Fruit fly (Drosophila melanogaster) whole organism, embryonic: ENCODE data around the gene CG10862.

Source experiments
- Ada2b ChIP-seq: fragments of 200-800 bp; sonication (Bioruptor generic); IDR thresholded peaks from 2 replicates; pipeline ENCODE4 v1.3.6; 2022; ENCODE audit warnings: missing biosample characterization, missing genetic modification characterization
- CG11456 ChIP-seq: fragments of 200-800 bp; sonication (Bioruptor generic); IDR thresholded peaks from 3 replicates; pipeline ENCODE4 v1.3.6; 2022; ENCODE audit warnings: missing biosample characterization, missing genetic modification characterization
- CG11696 ChIP-seq: fragments of 200-800 bp; sonication (Bioruptor generic); IDR thresholded peaks from 2 replicates; pipeline ENCODE4 v1.3.6; 2022; ENCODE audit warnings: missing biosample characterization, missing genetic modification characterization
- CG12155 ChIP-seq: fragments of 200-800 bp; sonication (Bioruptor generic); optimal IDR thresholded peaks from 3 replicates; lab custom pipeline; 2016; ENCODE audit warnings: missing biosample characterization, missing genetic modification characterization
- CG12219 ChIP-seq: fragments of 200-800 bp; sonication (Bioruptor generic); optimal IDR thresholded peaks from 3 replicates; lab custom pipeline; 2018; ENCODE audit warnings: missing biosample characterization, mild to moderate bottlenecking, missing genetic modification characterization
- CG12744 ChIP-seq: fragments of 200-800 bp; sonication (Bioruptor generic); optimal IDR thresholded peaks from 2 replicates; lab custom pipeline; 2016; ENCODE audit warnings: missing biosample characterization, missing genetic modification characterization
- CG15514 ChIP-seq: fragments of 200-800 bp; sonication (Bioruptor generic); optimal IDR thresholded peaks from 3 replicates; lab custom pipeline; 2017; ENCODE audit warnings: missing biosample characterization, missing genetic modification characterization, mild to moderate bottlenecking, moderate library complexity, missing genetic modification reagents
- CG3726 ChIP-seq: fragments of 200-800 bp; sonication (Bioruptor generic); IDR thresholded peaks from 3 replicates; pipeline ENCODE4, ENCODE4 v1.3.6; 2022; ENCODE audit warnings: missing biosample characterization, missing genetic modification characterization
- CG42726 ChIP-seq: fragments of 200-800 bp; sonication (Bioruptor generic); IDR thresholded peaks from 2 replicates; pipeline ENCODE4 v1.3.6; 2022; ENCODE audit warnings: missing biosample characterization, missing genetic modification characterization; ENCODE audit not compliant: partially characterized antibody
- CG6254 ChIP-seq: fragments of 200-800 bp; sonication (Bioruptor generic); optimal IDR thresholded peaks from 3 replicates; lab custom pipeline; 2017; ENCODE audit warnings: mild to moderate bottlenecking, missing biosample characterization, missing genetic modification reagents, missing genetic modification characterization
- CG6272 ChIP-seq: fragments of 200-800 bp; sonication (Bioruptor generic); IDR thresholded peaks from 2 replicates; pipeline ENCODE4 v1.3.6; 2022; ENCODE audit warnings: missing biosample characterization, missing genetic modification characterization
- CG8924 ChIP-seq: fragments of 200-800 bp; optimal IDR thresholded peaks from 3 replicates; lab custom pipeline; 2019; ENCODE audit warnings: missing biosample characterization, mild to moderate bottlenecking, missing genetic modification characterization, moderate library complexity
- CG9797 ChIP-seq: fragments of 200-800 bp; sonication (Bioruptor generic); optimal IDR thresholded peaks from 3 replicates; lab custom pipeline; 2018; ENCODE audit warnings: missing biosample characterization, mild to moderate bottlenecking, missing genetic modification characterization
- CTCF ChIP-seq: fragments of 200-800 bp; sonication (Bioruptor generic); optimal IDR thresholded peaks from 2 replicates; lab custom pipeline; 2017; ENCODE audit warnings: missing biosample characterization, mild to moderate bottlenecking, missing genetic modification characterization, moderate library complexity
- Chrac-16 ChIP-seq: fragments of 200-800 bp; sonication (Bioruptor generic); optimal IDR thresholded peaks from 3 replicates; lab custom pipeline; 2016; ENCODE audit warnings: missing biosample characterization, missing genetic modification characterization
- Dbx ChIP-seq: fragments of 200-800 bp; sonication (Bioruptor generic); IDR thresholded peaks from 3 replicates; pipeline ENCODE4 v1.3.6; 2022; ENCODE audit warnings: missing biosample characterization, missing genetic modification characterization
- HLH3B ChIP-seq: fragments of 200-800 bp; sonication (Bioruptor generic); IDR thresholded peaks from 2 replicates; pipeline ENCODE4 v1.3.6; 2022; ENCODE audit warnings: missing biosample characterization, missing genetic modification characterization
- Hmr ChIP-seq: fragments of 200-800 bp; sonication (Bioruptor generic); optimal IDR thresholded peaks from 3 replicates; lab custom pipeline; 2017; ENCODE audit warnings: mild to moderate bottlenecking, missing biosample characterization, missing genetic modification reagents, missing genetic modification characterization
- Hr3 ChIP-seq: fragments of 200-800 bp; sonication (Bioruptor generic); optimal IDR thresholded peaks from 3 replicates; lab custom pipeline; 2016; ENCODE audit warnings: missing biosample characterization, missing genetic modification characterization
- Med ChIP-seq: fragments of 200-800 bp; sonication (Bioruptor generic); peaks from one replicate; lab custom pipeline; 2016; ENCODE audit warnings: missing biosample characterization, missing genetic modification characterization, mild to moderate bottlenecking, inconsistent platforms, moderate library complexity
- Nf-YB ChIP-seq: fragments of 200-800 bp; sonication (Bioruptor generic); optimal IDR thresholded peaks from 3 replicates; lab custom pipeline; 2019; ENCODE audit warnings: missing biosample characterization, mild to moderate bottlenecking, missing genetic modification characterization, moderate library complexity
- Rx ChIP-seq: fragments of 200-800 bp; sonication (Bioruptor generic); IDR thresholded peaks from 2 replicates; pipeline ENCODE4 v1.3.6; 2022; ENCODE audit warnings: missing biosample characterization, missing genetic modification characterization
- Sin3A ChIP-seq: fragments of >200 bp; optimal IDR thresholded peaks from 2 replicates; lab custom pipeline; 2018
- Taf1 ChIP-seq: fragments of 200-800 bp; sonication (Bioruptor generic); IDR thresholded peaks from 2 replicates; pipeline ENCODE4 v1.3.6; 2022; ENCODE audit warnings: missing biosample characterization, missing genetic modification characterization
- Usf ChIP-seq: fragments of 200-800 bp; sonication (Bioruptor generic); optimal IDR thresholded peaks from 2 replicates; lab custom pipeline; 2017; ENCODE audit warnings: missing genotype, missing biosample characterization, missing genetic modification characterization
- Vsx1 ChIP-seq: fragments of 200-800 bp; sonication (Bioruptor generic); optimal IDR thresholded peaks from 2 replicates; lab custom pipeline; 2017; ENCODE audit warnings: missing biosample characterization, mild to moderate bottlenecking, missing genetic modification characterization, missing genetic modification reagents
- YL-1 ChIP-seq: fragments of 200-800 bp; sonication (Bioruptor generic); optimal IDR thresholded peaks from 3 replicates; lab custom pipeline; 2017; ENCODE audit warnings: missing biosample characterization, mild to moderate bottlenecking, missing genetic modification characterization
- eyg ChIP-seq: fragments of 200-800 bp; sonication (Bioruptor generic); optimal IDR thresholded peaks from 3 replicates; lab custom pipeline; 2016; ENCODE audit warnings: missing biosample characterization, missing genetic modification characterization
- fd64A ChIP-seq: fragments of 200-800 bp; sonication (Bioruptor generic); optimal IDR thresholded peaks from 3 replicates; lab custom pipeline; 2018; ENCODE audit warnings: missing biosample characterization, mild to moderate bottlenecking, missing genetic modification characterization
- gce ChIP-seq: fragments of 200-800 bp; sonication (Bioruptor generic); IDR thresholded peaks from 3 replicates; pipeline ENCODE4 v1.3.6; 2022; ENCODE audit warnings: missing biosample characterization, missing genetic modification characterization
- grau ChIP-seq: fragments of 200-800 bp; optimal IDR thresholded peaks from 3 replicates; lab custom pipeline; 2019; ENCODE audit warnings: missing biosample characterization, mild to moderate bottlenecking, missing genetic modification characterization, moderate library complexity
- inv ChIP-seq: fragments of 200-800 bp; sonication (Bioruptor generic); IDR thresholded peaks from 2 replicates; pipeline ENCODE4 v1.3.6; 2022; ENCODE audit warnings: missing biosample characterization, missing genetic modification characterization; ENCODE audit not compliant: partially characterized antibody
- lilli ChIP-seq: fragments of 200-800 bp; sonication (Bioruptor generic); optimal IDR thresholded peaks from 3 replicates; lab custom pipeline; 2016; ENCODE audit warnings: missing biosample characterization, missing genetic modification characterization
- otp ChIP-seq: fragments of 200-800 bp; sonication (Bioruptor generic); IDR thresholded peaks from 3 replicates; pipeline ENCODE4, ENCODE4 v1.3.6; 2022; ENCODE audit warnings: missing biosample characterization, missing genetic modification characterization
- row ChIP-seq: fragments of 200-800 bp; sonication (Bioruptor generic); IDR thresholded peaks from 3 replicates; pipeline ENCODE4 v1.3.6; 2022; ENCODE audit warnings: missing biosample characterization, missing genetic modification characterization
- scrt ChIP-seq: fragments of 200-800 bp; sonication (Bioruptor generic); optimal IDR thresholded peaks from 2 replicates; lab custom pipeline; 2018; ENCODE audit warnings: missing biosample characterization, mild to moderate bottlenecking, missing genetic modification characterization, moderate library complexity
- unpg ChIP-seq: fragments of 200-800 bp; sonication (Bioruptor generic); optimal IDR thresholded peaks from 3 replicates; lab custom pipeline; 2018; ENCODE audit warnings: missing biosample characterization, mild to moderate bottlenecking, missing genetic modification characterization, moderate library complexity
- vnd ChIP-seq: fragments of 200-800 bp; sonication (Bioruptor generic); IDR thresholded peaks from 3 replicates; pipeline ENCODE4 v1.3.6; 2022; ENCODE audit warnings: missing biosample characterization, missing genetic modification characterization; ENCODE audit not compliant: partially characterized antibody
- yki ChIP-seq: fragments of >200 bp; optimal IDR thresholded peaks from 3 replicates; lab custom pipeline; 2018
- zfh2 ChIP-seq: fragments of 200-800 bp; sonication (Bioruptor generic); optimal IDR thresholded peaks from 2 replicates; lab custom pipeline; 2016; ENCODE audit warnings: missing biosample characterization, missing genetic modification characterization

CG10862 gene

dm6 chr3L:3611892-3612291 is 42.7 kb downstream of the CG10862 start, which contains the start of gene CG10359 (continued):
- TF ChIP-seq YL-1 (GFP tag; lab: Kevin White, UChicago): no peak
- TF ChIP-seq yki (lab: Kevin White, UChicago): no peak
- TF ChIP-seq eyg: no peak
- 0 out of 3 replicates have a peak, but pooled peaks have one; percentile 11 for TF ChIP-seq otp
- TF ChIP-seq Ada2b: no peak
- 0 out of 2 replicates have a peak, but pooled peaks have one; percentile 15 for TF ChIP-seq CG42726 (GFP tag; lab: Robert Waterston, UW)
- no peak for TF ChIP-seq inv (GFP tag; lab: Robert Waterston, UW)
- peak; percentile 5 for TF ChIP-seq CG15514 (GFP tag; lab: Kevin White, UChicago)
- no peak for TF ChIP-seq unpg (GFP tag; lab: Kevin White, UChicago)
- no peak for TF ChIP-seq CG6272 (GFP tag; lab: Robert Waterston, UW)
- no peak for TF ChIP-seq CG8924
- no peak for TF ChIP-seq Hmr (GFP tag; lab: Kevin White, UChicago)
- no peak for TF ChIP-seq Chrac-16
- TF ChIP-seq zfh2: no peak
- no peak for TF ChIP-seq CG12155 (GFP tag; lab: Kevin White, UChicago)
- TF ChIP-seq Rx (GFP tag; lab: Robert Waterston, UW): no peak
- no peak for TF ChIP-seq Sin3A (lab: Kevin White, UChicago)

dm6 chr3L:3606986-3607385 is 47.6 kb downstream of the CG10862 start:
- TF ChIP-seq fd64A (GFP tag; lab: Kevin White, UChicago): no peak
- no peak for TF ChIP-seq CG3726 (GFP tag; lab: Robert Waterston, UW)
- TF ChIP-seq row (GFP tag; lab: Robert Waterston, UW): peak; percentile 29; the same call in 1 of the 3 replicates
- no peak for TF ChIP-seq vnd (GFP tag; lab: Robert Waterston, UW)
- TF ChIP-seq Nf-YB (GFP tag; lab: Kevin White, UChicago): no peak
- no peak for TF ChIP-seq CG11696 (GFP tag; lab: Robert Waterston, UW)
- no peak for TF ChIP-seq Dbx (GFP tag; lab: Robert Waterston, UW)
- TF ChIP-seq gce (GFP tag; lab: Robert Waterston, UW): no peak
- TF ChIP-seq CTCF (GFP tag; lab: Kevin White, UChicago): no peak
- peak; percentile 43 for TF ChIP-seq grau
- TF ChIP-seq Hr3: no peak
- no peak for TF ChIP-seq CG6254 (GFP tag; lab: Kevin White, UChicago)
- 0 out of 2 replicates have a peak, but pooled peaks have one; percentile 20 for TF ChIP-seq HLH3B (GFP tag; lab: Robert Waterston, UW)
- no peak for TF ChIP-seq CG12744
- TF ChIP-seq Vsx1 (GFP tag; lab: Kevin White, UChicago): no peak
- TF ChIP-seq Taf1 (GFP tag; lab: Robert Waterston, UW): no peak
- no peak for TF ChIP-seq scrt (GFP tag; lab: Kevin White, UChicago)
- 0 out of 3 replicates have a peak, but pooled peaks have one; percentile 32 for TF ChIP-seq CG11456 (GFP tag; lab: Robert Waterston, UW)
- no peak for TF ChIP-seq CG12219
- TF ChIP-seq CG9797 (GFP tag; lab: Kevin White, UChicago): no peak
- TF ChIP-seq Usf (GFP tag; lab: Kevin White, UChicago): no peak
- no peak for TF ChIP-seq lilli (GFP tag; lab: Kevin White, UChicago)
- peak; percentile 63 for TF ChIP-seq Med (GFP tag; lab: Kevin White, UChicago)
